Worm (Caenorhabditis elegans) whole organism, late embryonic: Measurements from ENCODE around the gene Y57G11C.5.
"Not testable (repeated sequence)": the region's sequence is repeated elsewhere in the genome, so short reads cannot be mapped to it uniquely, and the experiment has no call there.

Experiments
- C08G9.2 ChIP-seq: sonication (generic microtip); optimal IDR thresholded peaks from 2 replicates; lab custom pipeline; 2016; ENCODE audit warnings: mild to moderate bottlenecking, missing genetic modification characterization, moderate library complexity, missing compliant biosample characterization
- C38D4.7 ChIP-seq: fragments of 200-800 bp; sonication (Bioruptor generic); optimal IDR thresholded peaks from 2 replicates; lab custom pipeline; 2018; ENCODE audit warnings: mild to moderate bottlenecking, missing genetic modification characterization, moderate library complexity, missing compliant biosample characterization
- F13H6.1 ChIP-seq: sonication (generic microtip); optimal IDR thresholded peaks from 2 replicates; lab custom pipeline; 2016; ENCODE audit warnings: missing genetic modification characterization, missing compliant biosample characterization
- K02D7.2 ChIP-seq: sonication (generic microtip); optimal IDR thresholded peaks from 2 replicates; lab custom pipeline; 2017; ENCODE audit warnings: mild to moderate bottlenecking, missing genetic modification characterization, missing compliant biosample characterization
- K09A11.1 ChIP-seq: sonication (generic microtip); optimal IDR thresholded peaks from 2 replicates; lab custom pipeline; 2017; ENCODE audit warnings: antibody characterized with exemption, mild to moderate bottlenecking, missing genetic modification characterization, missing compliant biosample characterization; ENCODE audit not compliant: insufficient read depth
- T23F11.4 ChIP-seq: fragments of 200-800 bp; sonication (Bioruptor generic); optimal IDR thresholded peaks from 2 replicates; lab custom pipeline; 2018; ENCODE audit warnings: mild to moderate bottlenecking, missing genetic modification characterization, missing compliant biosample characterization
- ahr-1 ChIP-seq: sonication (generic microtip); optimal IDR thresholded peaks from 2 replicates; lab custom pipeline; 2016; ENCODE audit warnings: missing genetic modification characterization, missing compliant biosample characterization
- ama-1 ChIP-seq: fragments of 150-350 bp; optimal IDR thresholded peaks from 2 replicates; lab custom pipeline; 2014
- ceh-19 ChIP-seq: fragments of 200-800 bp; sonication (Bioruptor generic); optimal IDR thresholded peaks from 2 replicates; lab custom pipeline; 2018; ENCODE audit warnings: mild to moderate bottlenecking, missing genetic modification characterization, missing compliant biosample characterization
- ceh-2 ChIP-seq: sonication (generic microtip); optimal IDR thresholded peaks from 2 replicates; lab custom pipeline; 2016; ENCODE audit warnings: missing genotype, missing genetic modification characterization, missing compliant biosample characterization
- ceh-30 ChIP-seq: fragments of 150-350 bp; optimal IDR thresholded peaks from 2 replicates; lab custom pipeline; 2014; ENCODE audit warnings: missing biosample characterization, missing genetic modification characterization
- ceh-31 ChIP-seq: sonication (generic microtip); optimal IDR thresholded peaks from 2 replicates; lab custom pipeline; 2016; ENCODE audit warnings: missing genetic modification characterization, missing compliant biosample characterization
- ceh-34 ChIP-seq: sonication (generic microtip); optimal IDR thresholded peaks from 2 replicates; lab custom pipeline; 2016; ENCODE audit warnings: mild to moderate bottlenecking, missing genetic modification characterization, missing compliant biosample characterization
- ceh-6 ChIP-seq: fragments of 200-800 bp; sonication (Bioruptor generic); optimal IDR thresholded peaks from 2 replicates; lab custom pipeline; 2018; ENCODE audit warnings: mild to moderate bottlenecking, missing genetic modification characterization, missing compliant biosample characterization
- ceh-9 ChIP-seq: sonication (generic microtip); optimal IDR thresholded peaks from 2 replicates; lab custom pipeline; 2016; ENCODE audit warnings: mild to moderate bottlenecking, missing genetic modification characterization, inconsistent platforms, missing compliant biosample characterization
- che-1 ChIP-seq: sonication (generic microtip); optimal IDR thresholded peaks from 2 replicates; lab custom pipeline; 2016; ENCODE audit warnings: mild to moderate bottlenecking, missing genetic modification characterization, missing compliant biosample characterization
- dmd-4 ChIP-seq: sonication (generic microtip); optimal IDR thresholded peaks from 2 replicates; lab custom pipeline; 2016; ENCODE audit warnings: borderline replicate concordance, missing genetic modification characterization, missing compliant biosample characterization
- dve-1 ChIP-seq: sonication (generic microtip); optimal IDR thresholded peaks from 2 replicates; lab custom pipeline; 2017; ENCODE audit warnings: antibody characterized with exemption, mild to moderate bottlenecking, missing genetic modification characterization, missing compliant biosample characterization
- elt-2 ChIP-seq: sonication (generic microtip); optimal IDR thresholded peaks from 2 replicates; lab custom pipeline; 2016; ENCODE audit warnings: missing genetic modification reagents, missing genetic modification characterization, missing compliant biosample characterization
- eyg-1 ChIP-seq: sonication (generic microtip); optimal IDR thresholded peaks from 2 replicates; lab custom pipeline; 2016; ENCODE audit warnings: missing genotype, missing genetic modification characterization, missing compliant biosample characterization
- fkh-10 ChIP-seq: fragments of 150-350 bp; optimal IDR thresholded peaks from 2 replicates; lab custom pipeline; 2014; ENCODE audit warnings: missing biosample characterization, missing genetic modification reagents, missing genetic modification characterization
- gmeb-2 ChIP-seq: sonication (generic microtip); optimal IDR thresholded peaks from 2 replicates; lab custom pipeline; 2016; ENCODE audit warnings: missing genetic modification characterization, inconsistent platforms, missing compliant biosample characterization
- hlh-30 ChIP-seq: sonication (generic microtip); optimal IDR thresholded peaks from 2 replicates; lab custom pipeline; 2017; ENCODE audit warnings: antibody characterized with exemption, missing genetic modification characterization, missing compliant biosample characterization; ENCODE audit not compliant: insufficient read depth
- hlh-8 ChIP-seq: sonication (generic microtip); optimal IDR thresholded peaks from 2 replicates; lab custom pipeline; 2016; ENCODE audit warnings: missing genotype, missing genetic modification characterization, missing compliant biosample characterization
- lim-6 ChIP-seq: sonication (generic microtip); optimal IDR thresholded peaks from 2 replicates; lab custom pipeline; 2016; ENCODE audit warnings: missing genetic modification characterization, missing compliant biosample characterization
- madf-2 ChIP-seq: sonication (generic microtip); optimal IDR thresholded peaks from 2 replicates; lab custom pipeline; 2017; ENCODE audit warnings: missing genetic modification characterization, missing compliant biosample characterization
- nfya-1 ChIP-seq: sonication (generic microtip); optimal IDR thresholded peaks from 2 replicates; lab custom pipeline; 2017; ENCODE audit warnings: missing genetic modification characterization, mild to moderate bottlenecking, missing compliant biosample characterization, antibody characterized with exemption, moderate library complexity
- nhr-232 ChIP-seq: sonication (generic microtip); optimal IDR thresholded peaks from 2 replicates; lab custom pipeline; 2016; ENCODE audit warnings: missing genetic modification characterization, missing compliant biosample characterization
- npax-4 ChIP-seq: sonication (generic microtip); optimal IDR thresholded peaks from 2 replicates; lab custom pipeline; 2016; ENCODE audit warnings: missing genetic modification characterization, missing compliant biosample characterization
- pat-9 ChIP-seq: fragments of 200-800 bp; sonication (Bioruptor generic); optimal IDR thresholded peaks from 2 replicates; lab custom pipeline; 2018; ENCODE audit warnings: mild to moderate bottlenecking, missing genetic modification characterization, moderate library complexity, missing compliant biosample characterization
- pax-1 ChIP-seq: fragments of 150-350 bp; optimal IDR thresholded peaks from 2 replicates; lab custom pipeline; 2014; ENCODE audit warnings: missing biosample characterization, missing genetic modification characterization
- pha-2 ChIP-seq: sonication (generic microtip); optimal IDR thresholded peaks from 2 replicates; lab custom pipeline; 2017; ENCODE audit warnings: mild to moderate bottlenecking, missing genetic modification characterization, missing compliant biosample characterization
- pqm-1 ChIP-seq: sonication (generic microtip); optimal IDR thresholded peaks from 2 replicates; lab custom pipeline; 2016; ENCODE audit warnings: missing genetic modification characterization, missing compliant biosample characterization
- sdc-2 ChIP-seq: sonication (generic microtip); optimal IDR thresholded peaks from 2 replicates; lab custom pipeline; 2016; ENCODE audit warnings: missing genotype, missing genetic modification characterization, missing compliant biosample characterization
- syd-9 ChIP-seq: sonication (generic microtip); optimal IDR thresholded peaks from 2 replicates; lab custom pipeline; 2016; ENCODE audit warnings: mild to moderate bottlenecking, missing genetic modification characterization, moderate library complexity, missing compliant biosample characterization
- tbx-7 ChIP-seq: sonication (generic microtip); optimal IDR thresholded peaks from 2 replicates; lab custom pipeline; 2016; ENCODE audit warnings: missing genotype, missing genetic modification characterization, missing compliant biosample characterization
- unc-42 ChIP-seq: sonication (generic microtip); optimal IDR thresholded peaks from 2 replicates; lab custom pipeline; 2016; ENCODE audit warnings: missing genotype, missing genetic modification characterization, missing compliant biosample characterization
- unc-55 ChIP-seq: sonication (generic microtip); optimal IDR thresholded peaks from 2 replicates; lab custom pipeline; 2017; ENCODE audit warnings: missing biosample characterization, missing genetic modification reagents, missing genetic modification characterization
- ztf-16 ChIP-seq: sonication (generic microtip); optimal IDR thresholded peaks from 2 replicates; lab custom pipeline; 2017; ENCODE audit warnings: missing genetic modification characterization, missing compliant biosample characterization

The Y57G11C.5 gene

ce11 chrIV:14774454-14774853, 9.2 kb upstream of the Y57G11C.5 start, which contains the start of gene Y57G11C.51:
TSS of gene Y57G11C.51 (minus strand) at chrIV:14774554.
- TF ChIP-seq madf-2 (tag; lab: Kevin White, UChicago); che-1; elt-2 (tag; lab: Kevin White, UChicago): not testable (repeated sequence)

- TF ChIP-seq pha-2 (tag; lab: Kevin White, UChicago): no peak
- no peak for TF ChIP-seq ceh-30 (tag; lab: Kevin White, UChicago)
- TF ChIP-seq nhr-232: no peak
- no peak for TF ChIP-seq pat-9 (tag; lab: Kevin White, UChicago)
- TF ChIP-seq nfya-1 (tag; lab: Kevin White, UChicago): no peak
- TF ChIP-seq gmeb-2: no peak
- TF ChIP-seq syd-9 (tag; lab: Kevin White, UChicago): no peak
- TF ChIP-seq ceh-19 (GFP tag; lab: Kevin White, UChicago): no peak
- no peak for TF ChIP-seq ceh-34 (tag; lab: Kevin White, UChicago)
- TF ChIP-seq C08G9.2: no peak
- no peak for TF ChIP-seq ceh-6 (GFP tag; lab: Kevin White, UChicago)
- TF ChIP-seq C38D4.7 (GFP tag; lab: Kevin White, UChicago): no peak
- no peak for TF ChIP-seq npax-4 (tag; lab: Kevin White, UChicago)
- no peak for TF ChIP-seq sdc-2 (tag; lab: Kevin White, UChicago)
- no peak for TF ChIP-seq dmd-4 (tag; lab: Kevin White, UChicago)
Observed at ce11 chrIV:14773280-14774071, 8.2 kb upstream of the Y57G11C.5 start, which contains the start of gene Y57G11C.36. TSS of gene Y57G11C.36 (minus strand) at chrIV:14773781.

- TF ChIP-seq eyg-1 (tag; lab: Kevin White, UChicago): no peak
- no peak for TF ChIP-seq ceh-2
- no peak for TF ChIP-seq K02D7.2
- no peak for TF ChIP-seq ceh-34 (tag; lab: Kevin White, UChicago)
- no peak for TF ChIP-seq ztf-16 (tag; lab: Kevin White, UChicago)
- TF ChIP-seq ceh-9: no peak
- no peak for TF ChIP-seq unc-55 (GFP tag; lab: Kevin White, UChicago)
- no peak for TF ChIP-seq unc-42
- TF ChIP-seq ahr-1 (tag; lab: Kevin White, UChicago): no peak
- no peak for TF ChIP-seq F13H6.1
- no peak for TF ChIP-seq K09A11.1 (tag; lab: Kevin White, UChicago)
- no peak for TF ChIP-seq nfya-1 (tag; lab: Kevin White, UChicago)
- TF ChIP-seq lim-6 (tag; lab: Kevin White, UChicago): no peak
- TF ChIP-seq T23F11.4 (GFP tag; lab: Kevin White, UChicago): no peak
- TF ChIP-seq hlh-8 (tag; lab: Kevin White, UChicago): no peak
- no peak for TF ChIP-seq pqm-1 (tag; lab: Kevin White, UChicago)
- no peak for TF ChIP-seq gmeb-2
- no peak for TF ChIP-seq ama-1 (lab: Kevin White, UChicago)
Observed at ce11 chrIV:14771325-14771724, 6.1 kb upstream of the Y57G11C.5 start, which contains the start of gene degl-1. TSS of gene degl-1 (minus strand) at chrIV:14771425.

ce11 chrIV:14770663-14771062, 5.4 kb upstream of the Y57G11C.5 start:
- TF ChIP-seq gmeb-2 (no peak), hlh-30 (tag; lab: Kevin White, UChicago) (no peak), fkh-10 (no peak), unc-55 (GFP tag; lab: Kevin White, UChicago) (no peak), dve-1 (tag; lab: Kevin White, UChicago) (no peak), ahr-1 (tag; lab: Kevin White, UChicago) (no peak), tbx-7 (tag; lab: Kevin White, UChicago) (no peak), pax-1 (tag; lab: Kevin White, UChicago) (no peak), lim-6 (tag; lab: Kevin White, UChicago) (no peak), ceh-31 (tag; lab: Kevin White, UChicago) (no peak), hlh-8 (tag; lab: Kevin White, UChicago) (no peak), nhr-232 (no peak)
